Worm (Caenorhabditis elegans): ENCODE measurements around the gene B0303.11.

B0303.11 gene

DNA sequence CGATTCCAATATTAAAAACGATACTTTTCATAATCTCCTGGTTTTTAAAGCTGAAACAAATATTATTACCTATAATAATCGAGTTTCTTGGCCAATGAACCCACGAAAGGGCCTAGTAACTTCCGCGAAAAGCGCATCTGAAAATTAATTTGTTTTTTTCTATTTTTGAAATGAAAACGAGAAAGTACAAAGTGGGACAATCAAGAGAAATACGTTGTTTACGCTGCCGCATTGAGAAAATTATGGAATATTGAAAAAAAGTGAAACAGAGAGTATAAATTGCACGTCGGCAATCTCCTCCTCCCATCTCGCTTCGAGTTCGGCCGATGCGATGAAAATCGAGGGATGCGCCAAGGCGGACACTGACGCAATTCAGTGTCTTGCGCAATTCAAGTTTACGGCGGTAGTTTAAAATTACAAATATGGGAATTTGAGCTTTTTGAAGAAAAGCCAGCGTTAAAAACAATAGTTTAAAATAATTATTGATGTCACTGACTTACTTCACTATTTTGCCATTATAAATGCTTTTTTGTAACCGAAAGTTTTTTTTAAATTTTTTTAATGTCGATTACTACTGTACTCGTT, 31.2 kb upstream of the B0303.11 start, which contains the start of gene pdhk-2 (continued):
- TF ChIP-seq hlh-30 (tag; optimal IDR thresholded peaks at IDR 0.05; ENCODE audit: insufficient read depth) (peak; percentile 33), K09A11.1 (tag; optimal IDR thresholded peaks at IDR 0.05; ENCODE audit: insufficient read depth) (peak; percentile 67), hlh-13 (GFP tag; optimal IDR thresholded peaks at IDR 0.05) (peak; percentile 27), eyg-1 (tag; optimal IDR thresholded peaks at IDR 0.05) (peak; percentile 12), dmd-4 (tag; optimal IDR thresholded peaks at IDR 0.05; ENCODE audit: borderline replicate concordance) (peak; percentile 24), ceh-24 (tag; optimal IDR thresholded peaks at IDR 0.05) (no peak), ztf-16 (tag; optimal IDR thresholded peaks at IDR 0.05) (peak; percentile 71), npax-4 (tag; optimal IDR thresholded peaks at IDR 0.05) (no peak), sdc-2 (tag; optimal IDR thresholded peaks at IDR 0.05) (peak; percentile 45), ceh-19 (GFP tag; optimal IDR thresholded peaks at IDR 0.05) (peak; percentile 70), unc-3 (GFP tag; conservative IDR thresholded peaks at IDR 0.05) (peak; percentile 45; the same call in 1 of the 2 replicates), unc-3 (tag; optimal IDR thresholded peaks at IDR 0.05) (peak; percentile 40), lim-6 (tag; optimal IDR thresholded peaks at IDR 0.05) (no peak), ets-4 (tag; optimal IDR thresholded peaks at IDR 0.05) (peak; percentile 64), tbx-7 (tag; optimal IDR thresholded peaks at IDR 0.05) (peak; percentile 24), C38D4.7 (GFP tag; optimal IDR thresholded peaks at IDR 0.05) (peak; percentile 43), fkh-10 (GFP tag; optimal IDR thresholded peaks at IDR 0.05) (no peak)

DNA sequence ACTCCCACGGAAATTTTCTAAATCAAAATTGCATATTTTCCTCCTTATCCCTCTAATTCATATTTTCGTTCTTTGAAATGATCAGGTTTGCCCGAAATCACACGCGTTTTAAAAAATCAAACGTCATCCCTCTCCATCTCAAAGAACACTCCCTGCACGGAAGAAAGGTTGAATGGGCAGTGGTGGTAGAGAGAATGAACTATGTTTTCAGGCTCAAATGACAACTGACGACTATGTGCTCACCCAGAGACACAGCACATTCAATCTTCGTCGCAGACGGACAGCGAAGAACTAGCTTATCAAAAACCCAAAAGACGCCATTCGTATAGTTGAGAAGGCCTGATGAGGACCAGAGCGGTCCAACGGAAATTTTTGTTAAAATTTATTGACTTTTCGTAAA, 29.6 kb upstream of the B0303.11 start:
- TF ChIP-seq ceh-2 (tag; optimal IDR thresholded peaks at IDR 0.05) (no peak), ama-1 (optimal IDR thresholded peaks at IDR 0.05) (no peak), hlh-6 (tag; optimal IDR thresholded peaks at IDR 0.05) (no peak), ttx-3 (tag; optimal IDR thresholded peaks at IDR 0.05) (no peak)

DNA sequence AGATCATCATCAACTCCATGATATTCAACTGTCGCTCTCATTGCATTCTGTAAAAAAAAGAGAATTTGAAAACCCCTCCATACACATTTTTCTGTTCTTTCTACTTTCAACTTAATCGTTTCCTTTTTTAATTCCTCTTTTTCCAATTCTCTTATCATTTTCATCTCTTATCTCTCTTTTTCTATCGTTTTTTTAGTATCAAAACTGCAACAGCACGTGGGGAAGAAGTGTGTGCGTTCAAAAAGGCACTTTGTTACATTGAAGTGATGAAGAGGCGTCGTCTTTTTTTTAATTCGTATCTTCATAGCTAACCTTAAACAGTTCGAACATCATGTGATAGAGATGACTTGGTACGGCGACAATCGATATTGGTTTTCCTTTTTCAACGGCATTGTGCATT, 28.9 kb upstream of the B0303.11 start:
- TF ChIP-seq nhr-232 (tag; optimal IDR thresholded peaks at IDR 0.05), result no peak
- TF ChIP-seq elt-2 (tag; optimal IDR thresholded peaks at IDR 0.05), result peak; percentile 17

DNA sequence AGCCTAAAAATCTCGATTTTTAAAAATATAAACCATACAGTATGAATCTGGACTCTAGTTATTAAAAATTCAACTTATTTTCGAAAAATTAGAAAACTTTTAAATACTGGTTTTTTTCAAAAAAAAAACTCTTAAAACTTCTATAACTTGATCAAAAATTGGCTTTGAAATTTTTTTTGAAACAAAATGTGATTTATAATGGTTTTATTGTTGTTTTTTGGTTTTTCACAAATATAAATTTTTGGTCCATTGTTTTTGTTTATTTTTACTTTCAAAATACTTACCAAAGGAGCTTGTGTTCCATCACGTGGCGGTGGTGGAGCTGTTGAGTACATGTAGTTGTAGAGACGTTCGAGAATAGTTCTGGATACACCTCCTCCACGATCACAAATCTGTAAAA, 28.1 kb upstream of the B0303.11 start:
- no peak for TF ChIP-seq ceh-22 (tag; optimal IDR thresholded peaks at IDR 0.05)
- TF ChIP-seq ztf-16 (tag; optimal IDR thresholded peaks at IDR 0.05), result no peak
- no peak for TF ChIP-seq pat-9 (tag; optimal IDR thresholded peaks at IDR 0.05)
- TF ChIP-seq ceh-2 (tag; optimal IDR thresholded peaks at IDR 0.05), result no peak
- TF ChIP-seq ceh-24 (tag; optimal IDR thresholded peaks at IDR 0.05), result no peak
- no peak for TF ChIP-seq mec-3 (tag; optimal IDR thresholded peaks at IDR 0.05; ENCODE audit: borderline replicate concordance)
- no peak for TF ChIP-seq ama-1 (optimal IDR thresholded peaks at IDR 0.05)
- no peak for TF ChIP-seq ceh-9 (tag; optimal IDR thresholded peaks at IDR 0.05)
- TF ChIP-seq hlh-30 (tag; optimal IDR thresholded peaks at IDR 0.05; ENCODE audit: insufficient read depth), result no peak
- TF ChIP-seq hlh-13 (GFP tag; optimal IDR thresholded peaks at IDR 0.05), result no peak
- no peak for TF ChIP-seq tbx-2 (tag; optimal IDR thresholded peaks at IDR 0.05)
- TF ChIP-seq ref-2 (tag; optimal IDR thresholded peaks at IDR 0.05), result no peak
- no peak for TF ChIP-seq madf-2 (tag; optimal IDR thresholded peaks at IDR 0.05)
- no peak for TF ChIP-seq lim-6 (tag; optimal IDR thresholded peaks at IDR 0.05)
- TF ChIP-seq ceh-6 (GFP tag; optimal IDR thresholded peaks at IDR 0.05), result no peak
- TF ChIP-seq ceh-34 (tag; optimal IDR thresholded peaks at IDR 0.05), result no peak
- no peak for TF ChIP-seq unc-42 (tag; optimal IDR thresholded peaks at IDR 0.05)
- no peak for TF ChIP-seq gmeb-2 (tag; optimal IDR thresholded peaks at IDR 0.05)

DNA sequence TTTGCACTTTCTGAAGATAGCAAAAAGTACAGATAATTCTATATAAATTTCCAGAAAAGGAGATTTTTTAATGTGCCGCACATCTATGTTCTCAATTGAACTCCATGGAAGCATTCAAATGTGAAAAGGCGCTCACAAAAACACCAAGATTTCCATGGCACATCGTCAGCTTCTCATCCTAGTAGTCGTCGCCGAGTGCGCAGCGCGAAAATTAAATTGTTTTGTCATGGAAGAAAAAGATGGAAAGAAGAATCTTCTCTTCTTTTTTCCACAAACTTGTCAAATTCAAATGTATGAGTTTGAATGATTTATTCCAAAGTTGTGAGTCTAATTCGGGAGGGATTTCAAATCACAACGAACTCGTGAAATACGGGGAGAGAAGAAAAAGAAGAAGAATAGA, 27.2 kb upstream of the B0303.11 start:
- TF ChIP-seq unc-86 (tag; optimal IDR thresholded peaks at IDR 0.05) (no peak), unc-42 (tag; optimal IDR thresholded peaks at IDR 0.05) (peak; percentile 87)

All from whole organism, late embryonic.